Fruit fly (Drosophila melanogaster) whole organism, embryonic: ENCODE data around the gene Sr-CIII.
A peak's percentile ranks its signal among the peaks of the same experiment; 100 is the strongest.

ENCODE experiments used
- Atf6 ChIP-seq: fragments of 200-800 bp; sonication (Bioruptor generic); IDR thresholded peaks from 2 replicates; pipeline ENCODE4 v1.3.6; 2022; ENCODE audit warnings: missing biosample characterization, missing genetic modification characterization
- BEAF-32 ChIP-seq: fragments of 200-800 bp; sonication (Bioruptor generic); optimal IDR thresholded peaks from 3 replicates; lab custom pipeline; 2017; ENCODE audit warnings: missing biosample characterization, missing genetic modification characterization, mild to moderate bottlenecking, moderate library complexity, missing genetic modification reagents
- CG10267 ChIP-seq: fragments of 200-800 bp; sonication (Bioruptor generic); optimal IDR thresholded peaks from 2 replicates; lab custom pipeline; 2018; ENCODE audit warnings: missing biosample characterization, mild to moderate bottlenecking, missing genetic modification characterization, moderate library complexity
- CG10565 ChIP-seq: fragments of 200-800 bp; sonication (Bioruptor generic); optimal IDR thresholded peaks from 3 replicates; lab custom pipeline; 2016; ENCODE audit warnings: missing biosample characterization, mild to moderate bottlenecking, missing genetic modification characterization
- CG12219 ChIP-seq: fragments of 200-800 bp; sonication (Bioruptor generic); optimal IDR thresholded peaks from 3 replicates; lab custom pipeline; 2018; ENCODE audit warnings: missing biosample characterization, mild to moderate bottlenecking, missing genetic modification characterization
- CG1233 ChIP-seq: fragments of 200-800 bp; sonication (Bioruptor generic); optimal IDR thresholded peaks from 4 replicates; lab custom pipeline; 2018; ENCODE audit warnings: missing biosample characterization, mild to moderate bottlenecking, missing genetic modification characterization
- CG15011 ChIP-seq: fragments of 200-800 bp; sonication (Bioruptor generic); optimal IDR thresholded peaks from 3 replicates; lab custom pipeline; 2018; ENCODE audit warnings: missing biosample characterization, mild to moderate bottlenecking, missing genetic modification characterization
- CG15073 ChIP-seq: fragments of 200-800 bp; sonication (Bioruptor generic); optimal IDR thresholded peaks from 2 replicates; lab custom pipeline; 2016; ENCODE audit warnings: missing biosample characterization, missing genetic modification characterization
- CG17568 ChIP-seq: fragments of 200-800 bp; sonication (Bioruptor generic); optimal IDR thresholded peaks from 2 replicates; lab custom pipeline; 2018; ENCODE audit warnings: missing biosample characterization, mild to moderate bottlenecking, missing genetic modification characterization, moderate library complexity
- CG18599 ChIP-seq: fragments of 200-800 bp; sonication (Bioruptor generic); optimal IDR thresholded peaks from 3 replicates; lab custom pipeline; 2017; ENCODE audit warnings: missing biosample characterization, missing genetic modification characterization, mild to moderate bottlenecking, moderate library complexity, missing genetic modification reagents
- CG32532 ChIP-seq: fragments of 200-800 bp; sonication (Bioruptor generic); IDR thresholded peaks from 2 replicates; pipeline ENCODE4 v1.3.6; 2022; ENCODE audit warnings: missing biosample characterization, missing genetic modification characterization
- CG3847 ChIP-seq: fragments of 200-800 bp; sonication (Bioruptor generic); IDR thresholded peaks from 2 replicates; pipeline ENCODE4 v1.3.6; 2022; ENCODE audit warnings: missing biosample characterization, missing genetic modification characterization
- CG4854 ChIP-seq: fragments of 200-800 bp; sonication (Bioruptor generic); optimal IDR thresholded peaks from 2 replicates; lab custom pipeline; 2016; ENCODE audit warnings: missing biosample characterization, missing genetic modification characterization, inconsistent platforms
- CG6175 ChIP-seq: fragments of 200-800 bp; sonication (Bioruptor generic); IDR thresholded peaks from 3 replicates; pipeline ENCODE4 v1.3.6; 2022; ENCODE audit warnings: missing biosample characterization, missing genetic modification characterization
- CG6689 ChIP-seq: fragments of 200-800 bp; sonication (Bioruptor generic); IDR thresholded peaks from 2 replicates; pipeline ENCODE4 v1.3.6; 2022; ENCODE audit warnings: missing biosample characterization, missing genetic modification characterization
- CG6791 ChIP-seq: fragments of 200-800 bp; sonication (Bioruptor generic); IDR thresholded peaks from 3 replicates; pipeline ENCODE4 v1.3.6; 2022; ENCODE audit warnings: missing biosample characterization, missing genetic modification characterization; ENCODE audit not compliant: partially characterized antibody
- CG8478 ChIP-seq: fragments of >200 bp; optimal IDR thresholded peaks from 2 replicates; lab custom pipeline; 2018
- CrebB ChIP-seq: fragments of 200-800 bp; sonication (Bioruptor generic); optimal IDR thresholded peaks from 3 replicates; lab custom pipeline; 2018; ENCODE audit warnings: missing biosample characterization, mild to moderate bottlenecking, missing genetic modification characterization
- Dfd ChIP-seq, 2 experiments: fragments of >200 bp; optimal IDR thresholded peaks; 2 replicates each; lab custom pipeline; 2017; ENCODE audit warnings: missing biosample characterization in 2 of 2, missing genetic modification characterization in 2 of 2
- Dip3 ChIP-seq: fragments of 200-800 bp; sonication (Bioruptor generic); optimal IDR thresholded peaks from 3 replicates; lab custom pipeline; 2016; ENCODE audit warnings: missing biosample characterization, missing genetic modification characterization
- E2f2 ChIP-seq: fragments of 200-800 bp; sonication (Bioruptor generic); IDR thresholded peaks from 2 replicates; pipeline ENCODE4 v1.3.6; 2022; ENCODE audit warnings: missing biosample characterization, missing genetic modification characterization
- Hsf ChIP-seq: fragments of 200-800 bp; sonication (Bioruptor generic); optimal IDR thresholded peaks from 3 replicates; lab custom pipeline; 2016; ENCODE audit warnings: missing biosample characterization, missing genetic modification characterization
- Jarid2 ChIP-seq: fragments of 200-800 bp; sonication (Bioruptor generic); optimal IDR thresholded peaks from 3 replicates; lab custom pipeline; 2017; ENCODE audit warnings: mild to moderate bottlenecking, missing biosample characterization, missing genetic modification reagents, missing genetic modification characterization
- Mad ChIP-seq: fragments of 200-800 bp; sonication (Bioruptor generic); optimal IDR thresholded peaks from 2 replicates; lab custom pipeline; 2016; ENCODE audit warnings: missing biosample characterization, missing genetic modification characterization
- NC2β ChIP-seq: fragments of 200-800 bp; sonication (Bioruptor generic); optimal IDR thresholded peaks from 2 replicates; lab custom pipeline; 2016; ENCODE audit warnings: missing biosample characterization, missing genetic modification characterization
- NfI ChIP-seq: fragments of 200-800 bp; sonication (Bioruptor generic); optimal IDR thresholded peaks from 3 replicates; lab custom pipeline; 2018; ENCODE audit warnings: missing biosample characterization, mild to moderate bottlenecking, missing genetic modification characterization, moderate library complexity
- Scr ChIP-seq: fragments of 200-800 bp; sonication (Bioruptor generic); IDR thresholded peaks from 2 replicates; pipeline ENCODE4 v1.3.6; 2022; ENCODE audit warnings: missing biosample characterization, missing genetic modification characterization; ENCODE audit not compliant: partially characterized antibody
- Sin3A ChIP-seq: fragments of >200 bp; optimal IDR thresholded peaks from 2 replicates; lab custom pipeline; 2018
- Six4 ChIP-seq: fragments of 200-800 bp; sonication (Bioruptor generic); optimal IDR thresholded peaks from 2 replicates; lab custom pipeline; 2016; ENCODE audit warnings: missing biosample characterization, missing genetic modification characterization
- cg ChIP-seq: fragments of 200-800 bp; sonication (Bioruptor generic); optimal IDR thresholded peaks from 3 replicates; lab custom pipeline; 2019; ENCODE audit warnings: missing biosample characterization, mild to moderate bottlenecking, missing genetic modification characterization, moderate library complexity
- ci ChIP-seq: fragments of 200-800 bp; sonication (Bioruptor generic); IDR thresholded peaks from 3 replicates; pipeline ENCODE4 v1.3.6; 2022; ENCODE audit warnings: missing biosample characterization, missing genetic modification characterization
- dan ChIP-seq: fragments of 200-800 bp; sonication (Bioruptor generic); IDR thresholded peaks from 2 replicates; pipeline ENCODE4 v1.3.6; 2022; ENCODE audit warnings: missing biosample characterization, missing genetic modification characterization
- dimm ChIP-seq: fragments of 200-800 bp; sonication (Bioruptor generic); IDR thresholded peaks from 2 replicates; pipeline ENCODE4 v1.3.6; 2022; ENCODE audit warnings: missing biosample characterization, missing genetic modification characterization
- dpn ChIP-seq, 2 experiments: fragments of 200-800 bp; sonication (Bioruptor generic); optimal IDR thresholded peaks; 3 replicates each; lab custom pipeline; 2016; ENCODE audit warnings: missing biosample characterization in 2 of 2, missing genetic modification characterization in 2 of 2
- gfzf ChIP-seq: fragments of 200-800 bp; sonication (Bioruptor generic); optimal IDR thresholded peaks from 2 replicates; lab custom pipeline; 2016; ENCODE audit warnings: missing biosample characterization, mild to moderate bottlenecking, missing genetic modification characterization, moderate library complexity
- gt ChIP-seq: fragments of 200-800 bp; sonication (Bioruptor generic); IDR thresholded peaks from 2 replicates; pipeline ENCODE4 v1.3.6; 2022; ENCODE audit warnings: missing biosample characterization, missing genetic modification characterization
- ken ChIP-seq: fragments of 200-800 bp; sonication (Bioruptor generic); IDR thresholded peaks from 3 replicates; pipeline ENCODE4 v1.3.6; 2022; ENCODE audit warnings: missing biosample characterization, missing genetic modification characterization
- nerfin-1 ChIP-seq: fragments of 200-800 bp; sonication (Bioruptor generic); optimal IDR thresholded peaks from 3 replicates; lab custom pipeline; 2019; ENCODE audit warnings: missing biosample characterization, mild to moderate bottlenecking, missing genetic modification characterization, moderate library complexity
- oc ChIP-seq: fragments of 200-800 bp; sonication (Bioruptor generic); optimal IDR thresholded peaks from 2 replicates; lab custom pipeline; 2018; ENCODE audit warnings: missing biosample characterization, mild to moderate bottlenecking, missing genetic modification characterization, moderate library complexity
- phol ChIP-seq: fragments of 200-800 bp; sonication (Bioruptor generic); optimal IDR thresholded peaks from 3 replicates; lab custom pipeline; 2018; ENCODE audit warnings: missing biosample characterization, mild to moderate bottlenecking, missing genetic modification characterization, moderate library complexity
- pita ChIP-seq: fragments of 200-800 bp; sonication (Bioruptor generic); optimal IDR thresholded peaks from 2 replicates; lab custom pipeline; 2017; ENCODE audit warnings: missing biosample characterization, mild to moderate bottlenecking, missing genetic modification characterization
- pros ChIP-seq: fragments of 200-800 bp; sonication (Bioruptor generic); optimal IDR thresholded peaks from 3 replicates; lab custom pipeline; 2019; ENCODE audit warnings: missing biosample characterization, mild to moderate bottlenecking, missing genetic modification characterization, moderate library complexity
- run ChIP-seq: fragments of 200-800 bp; sonication (Bioruptor generic); optimal IDR thresholded peaks from 3 replicates; lab custom pipeline; 2018; ENCODE audit warnings: missing biosample characterization, mild to moderate bottlenecking, missing genetic modification characterization
- sisA ChIP-seq: fragments of 200-800 bp; sonication (Bioruptor generic); IDR thresholded peaks from 2 replicates; pipeline ENCODE4 v1.3.6; 2022; ENCODE audit warnings: missing biosample characterization, missing genetic modification characterization
- stwl ChIP-seq: fragments of 200-800 bp; sonication (Bioruptor generic); optimal IDR thresholded peaks from 3 replicates; lab custom pipeline; 2018; ENCODE audit warnings: missing biosample characterization, mild to moderate bottlenecking, missing genetic modification characterization, moderate library complexity
- tin ChIP-seq: fragments of 200-800 bp; sonication (Bioruptor generic); optimal IDR thresholded peaks from 3 replicates; lab custom pipeline; 2016; ENCODE audit warnings: missing biosample characterization, missing genetic modification characterization
- zen2 ChIP-seq: fragments of 200-800 bp; sonication (Bioruptor generic); IDR thresholded peaks from 3 replicates; pipeline ENCODE4 v1.3.6; 2022; ENCODE audit warnings: missing biosample characterization, missing genetic modification characterization; ENCODE audit not compliant: partially characterized antibody
- zfh1 ChIP-seq: fragments of 200-800 bp; sonication (Bioruptor generic); IDR thresholded peaks from 3 replicates; pipeline ENCODE4 v1.3.6; 2022; ENCODE audit warnings: missing biosample characterization, missing genetic modification characterization

Gene Sr-CIII

DNA sequence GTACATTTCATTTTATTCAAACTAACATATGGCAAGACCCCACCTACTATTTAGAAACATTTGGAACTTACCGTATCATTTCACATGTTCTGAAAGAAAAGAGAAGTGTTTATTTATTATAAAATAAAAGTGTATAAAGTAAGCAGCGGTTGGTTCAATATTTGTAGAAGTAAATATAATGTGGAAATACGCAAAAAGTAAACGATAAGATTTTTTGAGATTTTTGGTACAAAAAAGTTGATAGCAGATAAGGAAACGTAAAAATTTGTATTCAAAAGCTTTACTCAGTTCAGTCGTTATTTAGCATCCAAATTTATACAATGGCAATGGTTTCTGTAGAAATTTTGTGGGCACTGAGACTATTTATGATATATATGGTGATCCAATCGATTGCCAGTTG is at the start of gene Sr-CIII:
Gene Sr-CIII, plus strand, starts transcription at position 301 of the 400 bp plus-strand sequence.
- TF ChIP-seq CG18599 (GFP tag; lab: Kevin White, UChicago) (peak; percentile 29), NC2β (GFP tag; lab: Kevin White, UChicago) (no peak)

DNA sequence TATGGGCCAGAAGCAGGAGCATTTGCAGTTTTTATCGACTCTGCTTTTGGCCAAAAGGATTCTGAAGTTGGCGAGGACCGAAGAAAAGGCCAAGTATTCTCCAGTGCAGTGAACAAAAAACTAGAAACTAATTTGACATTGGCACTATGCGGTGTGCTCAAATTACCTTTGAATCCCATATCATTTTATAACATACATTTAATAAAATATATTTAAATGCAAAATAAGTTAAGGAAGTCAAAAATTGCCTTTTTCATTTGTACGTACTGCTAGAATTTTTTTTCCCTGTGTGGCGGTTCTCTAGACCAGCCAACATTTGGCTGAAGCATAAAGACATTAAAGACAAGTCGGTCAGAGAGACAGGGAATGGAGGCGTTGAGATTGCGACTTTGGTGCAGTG is 49.7 kb upstream of the Sr-CIII start:
- TF ChIP-seq CrebB (tag; lab: Kevin White, UChicago) (no peak), zen2 (GFP tag; lab: Robert Waterston, UW) (no peak), Jarid2 (GFP tag; lab: Kevin White, UChicago) (no peak), oc (no peak), pita (GFP tag; lab: Kevin White, UChicago) (no peak)
- TF ChIP-seq, all 482 proteins: peak for 0

DNA sequence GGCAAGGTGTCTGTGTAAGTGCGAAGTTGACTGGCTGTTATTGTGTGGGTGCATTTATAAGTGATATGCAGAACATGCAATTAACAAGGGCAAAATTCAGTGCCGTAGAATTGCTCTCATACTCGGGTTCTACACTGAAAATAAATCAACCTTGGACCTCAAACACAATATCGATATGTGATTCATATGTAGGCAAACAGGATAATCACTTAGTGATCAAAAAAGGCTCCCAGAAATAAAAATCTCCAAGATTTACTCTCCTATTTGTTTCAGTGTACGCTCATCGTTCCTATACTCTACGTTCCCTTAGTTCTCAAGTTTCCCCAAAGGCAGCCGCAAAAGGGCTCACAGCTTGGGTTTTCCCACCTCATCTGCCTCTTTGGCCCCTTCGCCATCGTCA is 48.6 kb upstream of the Sr-CIII start:
- TF ChIP-seq run (tag; lab: Kevin White, UChicago) (no peak), dpn (GFP tag; optimal IDR thresholded peaks at IDR 0.05; lab: Kevin White, UChicago) (no peak), gfzf (GFP tag; lab: Kevin White, UChicago) (no peak), CG6689 (GFP tag; lab: Robert Waterston, UW) (0 out of 2 replicates have a peak, but pooled peaks have one; percentile 17), Six4 (GFP tag; lab: Kevin White, UChicago) (no peak), CG15073 (GFP tag; lab: Kevin White, UChicago) (no peak), BEAF-32 (GFP tag; lab: Kevin White, UChicago) (no peak), CG12219 (GFP tag; lab: Kevin White, UChicago) (no peak), zfh1 (GFP tag; lab: Robert Waterston, UW) (no peak), CG10565 (GFP tag; lab: Kevin White, UChicago) (no peak), ken (0 out of 3 replicates have a peak, but pooled peaks have one; percentile 49), CG6791 (GFP tag; lab: Robert Waterston, UW) (no peak), Atf6 (GFP tag; lab: Robert Waterston, UW) (no peak), CG17568 (GFP tag; lab: Kevin White, UChicago) (no peak), CG1233 (no peak), ci (GFP tag; lab: Robert Waterston, UW) (no peak), Hsf (GFP tag; lab: Kevin White, UChicago) (peak; percentile 10), CG4854 (no peak), phol (tag; lab: Kevin White, UChicago) (peak; percentile 17), CG8478 (lab: Kevin White, UChicago) (no peak), CG3847 (GFP tag; lab: Robert Waterston, UW) (no peak), pros (no peak), gt (GFP tag; lab: Robert Waterston, UW) (no peak), E2f2 (no peak), CG18599 (GFP tag; lab: Kevin White, UChicago) (peak; percentile 7), sisA (GFP tag; lab: Robert Waterston, UW) (peak; percentile 46), dan (no peak), CG15011 (no peak), cg (GFP tag; lab: Kevin White, UChicago) (no peak), tin (GFP tag; lab: Kevin White, UChicago) (no peak), Dfd (GFP tag; optimal IDR thresholded peaks at IDR 0.05; lab: Kevin White, UChicago) (no peak), Dip3 (GFP tag; lab: Kevin White, UChicago) (no peak), Scr (GFP tag; lab: Robert Waterston, UW) (no peak), Sin3A (no peak), NfI (no peak), CG6175 (GFP tag; lab: Robert Waterston, UW) (no peak), stwl (tag; lab: Kevin White, UChicago) (no peak), CG10267 (tag; lab: Kevin White, UChicago) (no peak), CG32532 (peak; percentile 48; the same call in 1 of the 2 replicates), nerfin-1 (no peak), Mad (GFP tag; lab: Kevin White, UChicago) (no peak), dimm (GFP tag; lab: Robert Waterston, UW) (no peak)
